Worm (Caenorhabditis elegans) whole organism, L3 larva: ENCODE measurements around the gene F46B6.2.

Experiments used
- R02D3.7 ChIP-seq: fragments of 150-350 bp; optimal IDR thresholded peaks from 2 replicates; lab custom pipeline; 2014; ENCODE audit warnings: missing biosample characterization, missing genetic modification characterization
- ama-1 ChIP-seq: fragments of 150-350 bp; optimal IDR thresholded peaks from 2 replicates; lab custom pipeline; 2018
- elt-2 ChIP-seq: sonication (generic microtip); optimal IDR thresholded peaks from 2 replicates; lab custom pipeline; 2016; ENCODE audit warnings: missing genetic modification reagents, mild to moderate bottlenecking, missing genetic modification characterization, missing compliant biosample characterization
- jun-1 ChIP-seq: fragments of 150-350 bp; optimal IDR thresholded peaks from 2 replicates; lab custom pipeline; 2014; ENCODE audit warnings: missing biosample characterization, missing genetic modification reagents, missing genetic modification characterization
- lin-39 ChIP-seq: fragments of 150-350 bp; optimal IDR thresholded peaks from 2 replicates; lab custom pipeline; 2018; ENCODE audit warnings: missing biosample characterization, missing genetic modification reagents, missing genetic modification characterization
- nfya-1 ChIP-seq: sonication (generic microtip); optimal IDR thresholded peaks from 2 replicates; lab custom pipeline; 2017; ENCODE audit warnings: missing genetic modification characterization, mild to moderate bottlenecking, missing compliant biosample characterization, antibody characterized with exemption, moderate library complexity; ENCODE audit not compliant: insufficient read depth
- nhr-23 ChIP-seq: fragments of 150-350 bp; optimal IDR thresholded peaks from 2 replicates; lab custom pipeline; 2014; ENCODE audit warnings: missing biosample characterization, missing genetic modification reagents, missing genetic modification characterization
- nhr-77 ChIP-seq: fragments of 150-350 bp; optimal IDR thresholded peaks from 2 replicates; lab custom pipeline; 2014; ENCODE audit warnings: missing biosample characterization, missing genetic modification characterization
- tbx-2 ChIP-seq: sonication (generic microtip); optimal IDR thresholded peaks from 2 replicates; lab custom pipeline; 2016; ENCODE audit warnings: mild to moderate bottlenecking, missing genetic modification characterization, missing compliant biosample characterization

The F46B6.2 gene

ce11 chrV:9824149-9824548 lies 52.1 kb downstream of the F46B6.2 start, which contains the start of gene str-2:
Gene str-2, minus strand, starts transcription at chrV:9824249.
- TF ChIP-seq nhr-23 (tag; lab: Kevin White, UChicago) (no peak), R02D3.7 (no peak), ama-1 (lab: Kevin White, UChicago) (no peak), nfya-1 (tag; lab: Kevin White, UChicago) (no peak), elt-2 (tag; lab: Kevin White, UChicago) (no peak), tbx-2 (tag; lab: Kevin White, UChicago) (no peak), lin-39 (tag; lab: Kevin White, UChicago) (no peak), nhr-77 (tag; lab: Kevin White, UChicago) (no peak), jun-1 (no peak)
- TF ChIP-seq, all 47 proteins: peak for 0
